Worm (Caenorhabditis elegans) whole organism, mixed stage, embryonic: ENCODE measurements around the gene mut-7.

Experiments used
- blmp-1 ChIP-seq: fragments of 150-350 bp; optimal IDR thresholded peaks from 2 replicates; lab custom pipeline; 2014; ENCODE audit warnings: missing biosample characterization, missing genetic modification characterization
- ceh-43 ChIP-seq: fragments of 200-800 bp; sonication (Bioruptor generic); optimal IDR thresholded peaks from 2 replicates; lab custom pipeline; 2018; ENCODE audit warnings: mild to moderate bottlenecking, missing genetic modification characterization, moderate library complexity, missing compliant biosample characterization
- ces-1 ChIP-seq: fragments of 150-350 bp; optimal IDR thresholded peaks from 2 replicates; lab custom pipeline; 2014; ENCODE audit warnings: missing biosample characterization, missing genetic modification reagents, missing genetic modification characterization
- elt-3 ChIP-seq: fragments of 150-350 bp; optimal IDR thresholded peaks from 2 replicates; lab custom pipeline; 2014; ENCODE audit warnings: missing biosample characterization, missing genetic modification characterization
- lsy-2 ChIP-seq: fragments of 150-350 bp; optimal IDR thresholded peaks from 2 replicates; lab custom pipeline; 2014; ENCODE audit warnings: missing biosample characterization, missing genetic modification characterization
- nhr-12 ChIP-seq: fragments of 150-350 bp; optimal IDR thresholded peaks from 2 replicates; lab custom pipeline; 2014; ENCODE audit warnings: missing biosample characterization, missing genetic modification characterization
- nhr-237 ChIP-seq: fragments of 150-350 bp; optimal IDR thresholded peaks from 2 replicates; lab custom pipeline; 2014; ENCODE audit warnings: missing biosample characterization, missing genetic modification characterization
- nhr-76 ChIP-seq: sonication (generic microtip); optimal IDR thresholded peaks from 2 replicates; lab custom pipeline; 2017; ENCODE audit warnings: missing biosample characterization, missing genetic modification characterization
- pha-4 ChIP-seq: fragments of 150-350 bp; optimal IDR thresholded peaks from 2 replicates; lab custom pipeline; 2018; ENCODE audit warnings: missing biosample characterization, missing genetic modification reagents, missing genetic modification characterization
- snpc-4 ChIP-seq: fragments of 150-350 bp; optimal IDR thresholded peaks from 2 replicates; lab custom pipeline; 2014; ENCODE audit warnings: missing biosample characterization, missing genetic modification characterization
- sptf-1 ChIP-seq: sonication (generic microtip); optimal IDR thresholded peaks from 2 replicates; lab custom pipeline; 2017; ENCODE audit warnings: mild to moderate bottlenecking, missing genetic modification characterization, moderate library complexity, missing compliant biosample characterization
- tbx-8 ChIP-seq: fragments of 200-800 bp; sonication (Bioruptor generic); optimal IDR thresholded peaks from 2 replicates; lab custom pipeline; 2018; ENCODE audit warnings: mild to moderate bottlenecking, missing genetic modification characterization, moderate library complexity, missing compliant biosample characterization
- unc-62 ChIP-seq: fragments of 150-350 bp; optimal IDR thresholded peaks from 2 replicates; lab custom pipeline; 2014; ENCODE audit warnings: missing biosample characterization, missing genetic modification reagents, missing genetic modification characterization
- ztf-11 ChIP-seq: fragments of 150-350 bp; optimal IDR thresholded peaks from 2 replicates; lab custom pipeline; 2014; ENCODE audit warnings: missing biosample characterization, missing genetic modification characterization

- TF ChIP-seq nhr-76 (tag; lab: Kevin White, UChicago) = no peak
- TF ChIP-seq ztf-11 (tag; lab: Kevin White, UChicago) = no peak
- no peak for TF ChIP-seq elt-3 (tag; lab: Kevin White, UChicago)
- TF ChIP-seq blmp-1 = no peak
- no peak for TF ChIP-seq ces-1 (GFP tag; lab: Kevin White, UChicago)
- no peak for TF ChIP-seq nhr-237 (tag; lab: Kevin White, UChicago)
- no peak for TF ChIP-seq snpc-4 (tag; lab: Kevin White, UChicago)
- TF ChIP-seq pha-4 (tag; lab: Kevin White, UChicago) = no peak
- no peak for TF ChIP-seq lsy-2
- no peak for TF ChIP-seq ceh-43 (GFP tag; lab: Kevin White, UChicago)
- TF ChIP-seq unc-62 = no peak
- TF ChIP-seq nhr-12 (tag; lab: Kevin White, UChicago) = no peak
- TF ChIP-seq sptf-1 (tag; lab: Kevin White, UChicago) = no peak
- TF ChIP-seq tbx-8 (GFP tag; lab: Kevin White, UChicago) = no peak
Measured at ce11 chrIII:9564410-9564809, 22.2 kb upstream of the mut-7 start, which contains the start of gene C48B4.10.
